Worm (Caenorhabditis elegans): ENCODE measurements around the gene Y39A1A.17.

DNA sequence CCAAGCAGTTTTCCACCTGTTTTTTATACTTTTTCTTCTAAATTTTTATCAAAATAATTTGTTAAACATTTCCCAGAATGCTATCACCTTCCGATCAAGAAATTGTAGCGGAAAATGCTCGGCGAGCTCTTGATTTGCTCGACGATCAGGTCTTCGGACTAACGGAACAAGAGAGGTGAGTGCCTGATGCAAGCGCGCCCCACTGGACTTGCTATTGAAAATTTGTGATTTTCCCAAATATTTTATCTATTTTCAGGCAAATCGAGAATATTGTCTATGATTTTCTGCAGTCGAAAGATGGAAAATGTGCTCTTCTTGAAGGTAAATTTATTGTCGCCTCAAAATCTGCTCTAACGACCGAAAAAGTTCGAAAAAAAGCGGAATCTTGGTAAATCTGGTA is 44.8 kb downstream of the Y39A1A.17 start, which contains the start of gene orc-4:
- TF ChIP-seq blmp-1 (tag; optimal IDR thresholded peaks at IDR 0.05) = peak; percentile 21
- no peak for TF ChIP-seq snpc-4 (tag; optimal IDR thresholded peaks at IDR 0.05)
- no peak for TF ChIP-seq nhr-77 (tag; optimal IDR thresholded peaks at IDR 0.05)
- TF ChIP-seq sptf-1 (tag; optimal IDR thresholded peaks at IDR 0.05) = no peak
- no peak for TF ChIP-seq jun-1 (tag; optimal IDR thresholded peaks at IDR 0.05)
- no peak for TF ChIP-seq aly-2 (tag; optimal IDR thresholded peaks at IDR 0.05)
- no peak for TF ChIP-seq C04F5.9 (tag; optimal IDR thresholded peaks at IDR 0.05)
- TF ChIP-seq nhr-19 (GFP tag; conservative IDR thresholded peaks at IDR 0.05) = no peak
- TF ChIP-seq lin-15B (tag; optimal IDR thresholded peaks at IDR 0.05) = no peak
- no peak for TF ChIP-seq nhr-237 (tag; optimal IDR thresholded peaks at IDR 0.05)
- TF ChIP-seq dpl-1 (GFP tag; optimal IDR thresholded peaks at IDR 0.05) = peak; percentile 20 to 54 (median 38)
- TF ChIP-seq nhr-85 (tag) = no peak
- no peak for TF ChIP-seq fkh-8 (tag; optimal IDR thresholded peaks at IDR 0.05)
